Fruit fly (Drosophila melanogaster): ENCODE data around the gene Mnt.

Mnt gene

dm6 chrX:3719480-3720064 lies 48.0 kb downstream of the Mnt start, which contains the start of the genes Rala and Tlk (continued):
- TF ChIP-seq sqz (GFP tag; optimal IDR thresholded peaks at IDR 0.05) (no peak), CG33557 (GFP tag; optimal IDR thresholded peaks at IDR 0.05) (no peak), Mad (GFP tag; optimal IDR thresholded peaks at IDR 0.05) (no peak), vvl (GFP tag; IDR thresholded peaks at IDR 0.05) (peak; percentile 78), lab (GFP tag; optimal IDR thresholded peaks at IDR 0.05) (peak; percentile 39), CG33213 (GFP tag; optimal IDR thresholded peaks at IDR 0.05) (peak; percentile 94), Awh (GFP tag; IDR thresholded peaks at IDR 0.05) (no peak), CG2120 (GFP tag; optimal IDR thresholded peaks at IDR 0.05) (peak; percentile 27), Dek (tag; optimal IDR thresholded peaks at IDR 0.05) (peak; percentile 30), slp2 (GFP tag; optimal IDR thresholded peaks at IDR 0.05) (no peak), nau (GFP tag; optimal IDR thresholded peaks at IDR 0.05) (no peak), Hmr (GFP tag; optimal IDR thresholded peaks at IDR 0.05) (peak; percentile 92), CG10543 (GFP tag; optimal IDR thresholded peaks at IDR 0.05) (no peak), caup (GFP tag; optimal IDR thresholded peaks at IDR 0.05; ENCODE audit: severe bottlenecking) (peak; percentile 16), bcd (GFP tag; optimal IDR thresholded peaks at IDR 0.05) (no peak), luna (GFP tag; optimal IDR thresholded peaks at IDR 0.05) (no peak), Blimp-1 (GFP tag; optimal IDR thresholded peaks at IDR 0.05) (peak; percentile 65), CG14965 (GFP tag; optimal IDR thresholded peaks at IDR 0.05; ENCODE audit: borderline replicate concordance) (no peak), CG2116 (GFP tag; optimal IDR thresholded peaks at IDR 0.05) (peak; percentile 64), CG9932 (GFP tag; IDR thresholded peaks at IDR 0.05) (peak; percentile 37), sd (tag; optimal IDR thresholded peaks at IDR 0.05) (peak; percentile 8), sna (GFP tag; IDR thresholded peaks at IDR 0.05; ENCODE audit: partially characterized antibody) (no peak), Elba2 (GFP tag; optimal IDR thresholded peaks at IDR 0.05) (no peak), bbx (GFP tag; IDR thresholded peaks at IDR 0.05; ENCODE audit: partially characterized antibody) (peak; percentile 51), Fer1 (GFP tag; optimal IDR thresholded peaks at IDR 0.05) (no peak), D (optimal IDR thresholded peaks at IDR 0.05) (no peak), D (GFP tag; optimal IDR thresholded peaks at IDR 0.05) (no peak), CG4820 (GFP tag; optimal IDR thresholded peaks at IDR 0.05) (no peak), gfzf (GFP tag; optimal IDR thresholded peaks at IDR 0.05) (peak; percentile 100), CG32767 (GFP tag; IDR thresholded peaks at IDR 0.05) (no peak), Gsc (GFP tag; IDR thresholded peaks at IDR 0.05) (no peak), CG2678 (tag; optimal IDR thresholded peaks at IDR 0.05) (no peak), Meics (GFP tag; optimal IDR thresholded peaks at IDR 0.05) (no peak), Dbx (GFP tag; IDR thresholded peaks at IDR 0.05) (peak; percentile 73), Dip3 (GFP tag; optimal IDR thresholded peaks at IDR 0.05) (no peak), ara (GFP tag; IDR thresholded peaks at IDR 0.05) (no peak; the same call in 1 of the 2 replicates), aop (GFP tag; IDR thresholded peaks at IDR 0.05) (no peak), bsh (GFP tag; optimal IDR thresholded peaks at IDR 0.05) (peak in 1 of 2 experiments; percentile 9), CG3847 (GFP tag; IDR thresholded peaks at IDR 0.05) (peak; percentile 59), CG16863 (GFP tag; optimal IDR thresholded peaks at IDR 0.05) (no peak), shn (GFP tag; optimal IDR thresholded peaks at IDR 0.05) (peak; percentile 25), tx (GFP tag; optimal IDR thresholded peaks at IDR 0.05) (no peak), CG9817 (tag; optimal IDR thresholded peaks at IDR 0.05) (no peak), CG12391 (tag; optimal IDR thresholded peaks at IDR 0.05) (peak; percentile 36), jumu (GFP tag; optimal IDR thresholded peaks at IDR 0.05) (no peak), CG6175 (GFP tag; IDR thresholded peaks at IDR 0.05) (no peak), Atf-2 (GFP tag; optimal IDR thresholded peaks at IDR 0.05) (no peak), zfh1 (GFP tag; IDR thresholded peaks at IDR 0.05) (0 out of 3 replicates have a peak, but pooled peaks have one; percentile 26), HLHmδ (GFP tag; optimal IDR thresholded peaks at IDR 0.05) (peak; percentile 46), ewg (GFP tag; optimal IDR thresholded peaks at IDR 0.05) (no peak)
